Worm (Caenorhabditis elegans) whole organism, L2 larva: ENCODE data around the gene C54D10.4.

ENCODE experiments used
- C34F6.9 ChIP-seq: fragments of 150-350 bp; optimal IDR thresholded peaks from 2 replicates; lab custom pipeline; 2014; ENCODE audit warnings: missing biosample characterization, missing genetic modification characterization
- F13H6.1 ChIP-seq: sonication (generic microtip); optimal IDR thresholded peaks from 2 replicates; lab custom pipeline; 2016; ENCODE audit warnings: missing genetic modification characterization, missing compliant biosample characterization
- R02D3.7 ChIP-seq: fragments of 150-350 bp; optimal IDR thresholded peaks from 2 replicates; lab custom pipeline; 2014; ENCODE audit warnings: missing biosample characterization, missing genetic modification characterization
- ZK546.5 ChIP-seq: sonication (generic microtip); optimal IDR thresholded peaks from 2 replicates; lab custom pipeline; 2017; ENCODE audit warnings: missing biosample characterization, missing genetic modification characterization
- aly-2 ChIP-seq: fragments of 150-350 bp; optimal IDR thresholded peaks from 2 replicates; lab custom pipeline; 2014; ENCODE audit warnings: missing biosample characterization, missing genetic modification characterization
- ceh-16 ChIP-seq: fragments of 150-350 bp; optimal IDR thresholded peaks from 2 replicates; lab custom pipeline; 2014; ENCODE audit warnings: missing biosample characterization, missing genetic modification characterization
- ceh-82 ChIP-seq: fragments of 150-350 bp; optimal IDR thresholded peaks from 2 replicates; lab custom pipeline; 2014; ENCODE audit warnings: missing biosample characterization, missing genetic modification characterization
- crh-2 ChIP-seq: sonication (generic microtip); optimal IDR thresholded peaks from 2 replicates; lab custom pipeline; 2017; ENCODE audit warnings: missing biosample characterization, missing genetic modification characterization
- dmd-4 ChIP-seq: sonication (generic microtip); optimal IDR thresholded peaks from 2 replicates; lab custom pipeline; 2017; ENCODE audit warnings: missing biosample characterization, missing genetic modification characterization
- egl-27 ChIP-seq: sonication (generic microtip); optimal IDR thresholded peaks from 3 replicates; lab custom pipeline; 2017; ENCODE audit warnings: missing biosample characterization, missing genetic modification reagents, missing genetic modification characterization
- elt-1 ChIP-seq: fragments of 150-350 bp; optimal IDR thresholded peaks from 2 replicates; lab custom pipeline; 2014; ENCODE audit warnings: missing biosample characterization, missing genetic modification characterization
- elt-3 ChIP-seq: sonication (generic microtip); optimal IDR thresholded peaks from 2 replicates; lab custom pipeline; 2017; ENCODE audit warnings: missing biosample characterization, missing genetic modification characterization
- fos-1 ChIP-seq: fragments of 150-350 bp; optimal IDR thresholded peaks from 2 replicates; lab custom pipeline; 2014; ENCODE audit warnings: missing biosample characterization, missing genetic modification characterization
- gmeb-1 ChIP-seq: fragments of 150-350 bp; optimal IDR thresholded peaks from 2 replicates; lab custom pipeline; 2014; ENCODE audit warnings: missing biosample characterization, missing genetic modification characterization
- lin-13 ChIP-seq: fragments of 150-350 bp; optimal IDR thresholded peaks from 2 replicates; lab custom pipeline; 2014; ENCODE audit warnings: missing biosample characterization, missing genetic modification reagents, missing genetic modification characterization
- lsy-2 ChIP-seq, 2 experiments: fragments of 150-350 bp in 1 of 2; sonication (generic microtip) in 1 of 2; optimal IDR thresholded peaks; 2 replicates each; lab custom pipeline; 2014 to 2017; ENCODE audit warnings: missing biosample characterization in 2 of 2, missing genetic modification characterization in 2 of 2
- mbf-1 ChIP-seq: sonication (generic microtip); optimal IDR thresholded peaks from 2 replicates; lab custom pipeline; 2017; ENCODE audit warnings: missing biosample characterization, missing genetic modification characterization
- mdl-1 ChIP-seq, 2 experiments: fragments of 150-350 bp in 1 of 2; sonication (generic microtip) in 1 of 2; optimal IDR thresholded peaks; 2 replicates each; lab custom pipeline; 2017; ENCODE audit warnings: missing biosample characterization in 2 of 2, missing genetic modification characterization in 2 of 2
- nhr-10 ChIP-seq: sonication (generic microtip); optimal IDR thresholded peaks from 2 replicates; lab custom pipeline; 2017; ENCODE audit warnings: missing biosample characterization, missing genetic modification characterization
- nhr-11 ChIP-seq: fragments of 150-350 bp; optimal IDR thresholded peaks from 2 replicates; lab custom pipeline; 2014; ENCODE audit warnings: missing biosample characterization, missing genetic modification characterization
- nhr-12 ChIP-seq: fragments of 150-350 bp; optimal IDR thresholded peaks from 2 replicates; lab custom pipeline; 2014; ENCODE audit warnings: missing biosample characterization, missing genetic modification characterization
- nhr-21 ChIP-seq: fragments of 150-350 bp; optimal IDR thresholded peaks from 2 replicates; lab custom pipeline; 2014; ENCODE audit warnings: missing biosample characterization, missing genetic modification characterization
- nhr-23 ChIP-seq: fragments of 150-350 bp; optimal IDR thresholded peaks from 2 replicates; lab custom pipeline; 2014; ENCODE audit warnings: missing biosample characterization, missing genetic modification reagents, missing genetic modification characterization
- nhr-237 ChIP-seq: fragments of 150-350 bp; optimal IDR thresholded peaks from 2 replicates; lab custom pipeline; 2014; ENCODE audit warnings: missing biosample characterization, missing genetic modification characterization
- nhr-25 ChIP-seq: fragments of 150-350 bp; sonication (generic microtip); optimal IDR thresholded peaks from 3 replicates; lab custom pipeline; 2014; ENCODE audit warnings: missing biosample characterization, missing genetic modification characterization
- nhr-6 ChIP-seq: fragments of 150-350 bp; optimal IDR thresholded peaks from 2 replicates; lab custom pipeline; 2014; ENCODE audit warnings: missing biosample characterization, missing genetic modification characterization
- nhr-77 ChIP-seq: fragments of 150-350 bp; optimal IDR thresholded peaks from 2 replicates; lab custom pipeline; 2014; ENCODE audit warnings: missing biosample characterization, missing genetic modification characterization
- peb-1 ChIP-seq: fragments of 150-350 bp; optimal IDR thresholded peaks from 2 replicates; lab custom pipeline; 2014; ENCODE audit warnings: missing biosample characterization, missing genetic modification characterization
- sem-4 ChIP-seq: fragments of 150-350 bp; optimal IDR thresholded peaks from 2 replicates; lab custom pipeline; 2014; ENCODE audit warnings: missing biosample characterization, missing genetic modification reagents, missing genetic modification characterization
- sma-3 ChIP-seq: sonication (generic microtip); optimal IDR thresholded peaks from 2 replicates; lab custom pipeline; 2016; ENCODE audit warnings: missing genetic modification reagents, missing genetic modification characterization, missing compliant biosample characterization
- sma-9 ChIP-seq, 2 experiments: fragments of 150-350 bp in 1 of 2; sonication (generic microtip) in 1 of 2; optimal IDR thresholded peaks; 2 replicates each; lab custom pipeline; 2014 to 2016; ENCODE audit warnings: missing genetic modification characterization in 2 of 2, mild to moderate bottlenecking in 1 of 2, missing biosample characterization in 1 of 2, missing compliant biosample characterization in 1 of 2, missing genetic modification reagents in 1 of 2, moderate library complexity in 1 of 2
- unc-39 ChIP-seq: fragments of 150-350 bp; optimal IDR thresholded peaks from 2 replicates; lab custom pipeline; 2014; ENCODE audit warnings: missing biosample characterization, missing genetic modification characterization
- unc-55 ChIP-seq: fragments of 150-350 bp; sonication (generic microtip); optimal IDR thresholded peaks from 3 replicates; lab custom pipeline; 2014; ENCODE audit warnings: missing biosample characterization, missing genetic modification reagents, missing genetic modification characterization
- zag-1 ChIP-seq: fragments of 150-350 bp; optimal IDR thresholded peaks from 2 replicates; lab custom pipeline; 2014; ENCODE audit warnings: missing biosample characterization, missing genetic modification characterization
- ztf-11 ChIP-seq: sonication (generic microtip); optimal IDR thresholded peaks from 2 replicates; lab custom pipeline; 2017; ENCODE audit warnings: missing biosample characterization, missing genetic modification characterization
- ztf-4 ChIP-seq: fragments of 150-350 bp; optimal IDR thresholded peaks from 2 replicates; lab custom pipeline; 2014; ENCODE audit warnings: missing biosample characterization, missing genetic modification characterization

Gene C54D10.4

ce11 chrV:12408525-12408924 is 12.2 kb downstream of the C54D10.4 start, which contains the start of gene cdr-4:
cdr-4 (minus strand) TSS chrV:12408625.
- TF ChIP-seq sma-3 (GFP tag; lab: Kevin White, UChicago): no peak
- TF ChIP-seq sem-4 (tag; lab: Kevin White, UChicago): no peak
- no peak for TF ChIP-seq nhr-237
- TF ChIP-seq lsy-2 (tag; optimal IDR thresholded peaks at IDR 0.05; lab: Kevin White, UChicago): no peak
- no peak for TF ChIP-seq nhr-11 (tag; lab: Kevin White, UChicago)
- no peak for TF ChIP-seq aly-2 (tag; lab: Kevin White, UChicago)
- TF ChIP-seq lin-13 (GFP tag; lab: Kevin White, UChicago): no peak
- TF ChIP-seq mdl-1 (tag; optimal IDR thresholded peaks at IDR 0.05; lab: Kevin White, UChicago): no peak
- TF ChIP-seq, all 48 proteins: peak for 0

DNA sequence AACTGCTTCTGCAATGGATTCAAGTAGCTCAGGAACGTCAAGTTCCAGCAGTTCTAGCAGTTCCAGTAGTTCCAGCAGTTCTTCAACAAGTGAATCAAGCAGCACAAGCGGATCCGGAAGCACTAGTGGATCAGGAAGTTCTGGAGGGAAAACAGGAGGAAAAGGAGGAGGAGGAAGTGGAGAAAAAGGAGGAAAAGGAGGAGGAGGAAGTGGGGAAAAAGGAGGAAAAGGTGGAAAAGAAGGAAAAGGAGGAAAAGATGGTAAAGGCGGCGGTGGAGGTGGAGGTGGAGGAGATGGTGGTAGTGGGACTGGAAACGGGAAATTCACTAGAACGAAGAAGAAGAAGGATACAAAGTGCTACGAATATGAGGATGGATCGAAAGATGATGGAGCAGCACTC is 14.2 kb downstream of the C54D10.4 start:
- no peak for TF ChIP-seq zag-1 (tag; lab: Kevin White, UChicago)
- TF ChIP-seq peb-1: no peak
- no peak for TF ChIP-seq unc-55
- TF ChIP-seq egl-27 (tag; lab: Kevin White, UChicago): no peak
- TF ChIP-seq crh-2: no peak
- TF ChIP-seq nhr-6 (tag; lab: Kevin White, UChicago): no peak
- no peak for TF ChIP-seq ZK546.5 (tag; lab: Kevin White, UChicago)
- no peak for TF ChIP-seq F13H6.1 (tag; lab: Kevin White, UChicago)
- TF ChIP-seq mbf-1 (tag; lab: Kevin White, UChicago): no peak
- no peak for TF ChIP-seq elt-1 (tag; lab: Kevin White, UChicago)
- TF ChIP-seq R02D3.7: no peak
- no peak for TF ChIP-seq aly-2 (tag; lab: Kevin White, UChicago)
- no peak for TF ChIP-seq unc-39 (tag; lab: Kevin White, UChicago)
- no peak for TF ChIP-seq ztf-4 (tag; lab: Kevin White, UChicago)
- TF ChIP-seq mdl-1 (tag; optimal IDR thresholded peaks at IDR 0.05; lab: Kevin White, UChicago): no peak
- TF ChIP-seq nhr-23 (tag; lab: Kevin White, UChicago): no peak
- TF ChIP-seq, all 48 proteins: peak for 0

DNA sequence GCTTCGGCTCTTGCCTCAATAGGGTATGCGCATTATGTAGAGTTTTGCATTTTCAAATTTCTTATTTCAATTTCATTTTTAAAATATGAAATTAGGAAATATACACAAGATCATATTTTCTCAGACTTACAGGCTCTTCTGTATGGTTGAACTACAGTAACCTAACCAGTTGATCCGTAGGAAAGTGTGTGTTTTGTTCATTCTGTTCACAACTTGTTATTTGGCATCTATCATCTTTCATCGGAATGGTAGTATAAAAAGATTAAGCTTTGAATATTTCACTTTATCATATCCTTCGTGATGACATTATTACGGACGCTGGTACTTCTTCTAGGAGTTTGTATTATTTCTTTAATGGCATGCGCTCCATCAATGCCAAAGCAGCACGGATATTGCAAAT is 14.8 kb downstream of the C54D10.4 start, which contains the start of gene K01D12.10:
Gene K01D12.10 (plus strand): TSS at position 301 of the 400 bp plus-strand sequence.
- TF ChIP-seq nhr-21 (tag; lab: Kevin White, UChicago) (no peak), ztf-4 (tag; lab: Kevin White, UChicago) (no peak), mbf-1 (tag; lab: Kevin White, UChicago) (no peak), ztf-11 (no peak), nhr-25 (no peak), egl-27 (tag; lab: Kevin White, UChicago) (no peak), gmeb-1 (no peak), zag-1 (tag; lab: Kevin White, UChicago) (no peak), C34F6.9 (tag; lab: Kevin White, UChicago) (no peak), R02D3.7 (no peak), ceh-82 (tag; lab: Kevin White, UChicago) (no peak), fos-1 (tag; lab: Kevin White, UChicago) (no peak), elt-3 (tag; lab: Kevin White, UChicago) (no peak)

ce11 chrV:12404544-12404943 is 16.2 kb downstream of the C54D10.4 start, which contains the start of gene K01D12.9:
K01D12.9 (minus strand) TSS chrV:12404644.
- TF ChIP-seq nhr-12 (tag; lab: Kevin White, UChicago) (no peak), C34F6.9 (tag; lab: Kevin White, UChicago) (no peak), nhr-77 (tag; lab: Kevin White, UChicago) (no peak), ceh-16 (tag; lab: Kevin White, UChicago) (no peak), sma-9 (GFP tag; optimal IDR thresholded peaks at IDR 0.05; lab: Kevin White, UChicago) (no peak), sma-9 (tag; optimal IDR thresholded peaks at IDR 0.05; lab: Kevin White, UChicago) (no peak), R02D3.7 (no peak), dmd-4 (no peak), gmeb-1 (no peak), ZK546.5 (tag; lab: Kevin White, UChicago) (no peak), nhr-6 (tag; lab: Kevin White, UChicago) (no peak), nhr-10 (tag; lab: Kevin White, UChicago) (no peak), elt-3 (tag; lab: Kevin White, UChicago) (no peak), zag-1 (tag; lab: Kevin White, UChicago) (no peak), lin-13 (GFP tag; lab: Kevin White, UChicago) (no peak), sem-4 (tag; lab: Kevin White, UChicago) (no peak), ztf-4 (tag; lab: Kevin White, UChicago) (no peak), nhr-23 (tag; lab: Kevin White, UChicago) (no peak)
